Worm (Caenorhabditis elegans) whole organism, L1 larva: ENCODE measurements around the gene C12D5.10.

Source experiments
- ama-1 ChIP-seq: fragments of 150-350 bp; optimal IDR thresholded peaks from 2 replicates; lab custom pipeline; 2014
- elt-2 ChIP-seq: sonication (generic microtip); optimal IDR thresholded peaks from 2 replicates; lab custom pipeline; 2016; ENCODE audit warnings: missing genetic modification characterization, mild to moderate bottlenecking, inconsistent platforms, missing compliant biosample characterization, missing genetic modification reagents
- jun-1 ChIP-seq: fragments of 150-350 bp; optimal IDR thresholded peaks from 2 replicates; lab custom pipeline; 2014; ENCODE audit warnings: missing biosample characterization, missing genetic modification reagents, missing genetic modification characterization
- lin-15B ChIP-seq: fragments of 150-350 bp; sonication (generic microtip); optimal IDR thresholded peaks from 3 replicates; lab custom pipeline; 2014; ENCODE audit warnings: missing biosample characterization, missing genetic modification characterization
- lin-39 ChIP-seq: fragments of 150-350 bp; optimal IDR thresholded peaks from 2 replicates; lab custom pipeline; 2014; ENCODE audit warnings: missing biosample characterization, missing genetic modification reagents, missing genetic modification characterization
- nhr-237 ChIP-seq: fragments of 150-350 bp; optimal IDR thresholded peaks from 2 replicates; lab custom pipeline; 2014; ENCODE audit warnings: missing biosample characterization, missing genetic modification characterization
- rnt-1 ChIP-seq: sonication (generic microtip); optimal IDR thresholded peaks from 2 replicates; lab custom pipeline; 2016; ENCODE audit warnings: mild to moderate bottlenecking, missing genetic modification characterization, moderate library complexity, missing compliant biosample characterization
- zag-1 ChIP-seq: fragments of 150-350 bp; optimal IDR thresholded peaks from 2 replicates; lab custom pipeline; 2014; ENCODE audit warnings: missing biosample characterization, missing genetic modification characterization
- ztf-4 ChIP-seq: fragments of 150-350 bp; optimal IDR thresholded peaks from 2 replicates; lab custom pipeline; 2014; ENCODE audit warnings: missing biosample characterization, missing genetic modification characterization

DNA sequence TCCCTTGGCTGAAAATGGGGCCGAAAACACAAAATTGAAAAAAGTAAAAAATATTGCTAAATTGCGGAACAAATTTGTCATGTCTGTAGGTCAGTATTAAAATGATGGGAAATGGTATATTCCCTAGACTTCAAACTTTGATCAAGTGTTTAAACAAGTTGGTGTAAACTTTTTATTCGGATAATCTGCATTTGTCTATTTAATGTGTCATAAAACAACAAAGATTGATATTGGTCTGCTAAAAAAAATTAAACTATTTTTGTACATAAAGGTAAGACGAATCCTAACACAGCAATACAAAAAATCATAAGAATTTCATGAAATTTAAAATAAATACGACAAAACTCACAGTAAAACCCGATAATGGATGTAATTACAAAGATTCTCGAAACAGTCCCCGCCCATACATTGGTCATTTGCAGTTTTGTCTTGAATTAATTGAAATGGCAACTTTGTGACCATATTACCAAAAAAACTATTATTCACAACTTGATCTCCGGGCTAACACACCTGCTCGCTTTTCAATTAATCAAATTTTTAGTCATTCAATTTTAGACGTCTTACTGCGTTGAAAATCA is 30.8 kb upstream of the C12D5.10 start, which contains the start of the genes ZK105.6 and ZK105.8:
- TF ChIP-seq ztf-4 (tag; lab: Kevin White, UChicago) (no peak), zag-1 (no peak), lin-39 (tag; lab: Kevin White, UChicago) (no peak), ama-1 (lab: Kevin White, UChicago) (no peak), elt-2 (tag; lab: Kevin White, UChicago) (no peak), jun-1 (tag; lab: Kevin White, UChicago) (no peak), nhr-237 (tag; lab: Kevin White, UChicago) (no peak), lin-15B (no peak), rnt-1 (tag; lab: Kevin White, UChicago) (no peak)
